Worm (Caenorhabditis elegans) whole organism, young adult: ENCODE data around the gene Y105C5B.9.
"Not testable (repeated sequence)": the region's sequence is repeated elsewhere in the genome, so short reads cannot be mapped to it uniquely, and the experiment has no call there.

Source experiments
- B0336.3 ChIP-seq: fragments of 200-800 bp; sonication (Bioruptor generic); IDR thresholded peaks from 2 replicates; pipeline ENCODE4 v1.3.6; 2022; ENCODE audit warnings: missing genetic modification characterization, missing compliant biosample characterization
- F22D6.2 ChIP-seq: sonication (generic microtip); optimal IDR thresholded peaks from 2 replicates; lab custom pipeline; 2016; ENCODE audit warnings: mild to moderate bottlenecking, missing genetic modification characterization, missing compliant biosample characterization
- F37B4.10 ChIP-seq: fragments of 200-800 bp; sonication (Bioruptor generic); IDR thresholded peaks from 2 replicates; pipeline ENCODE4 v1.3.6; 2022; ENCODE audit warnings: missing genetic modification characterization, missing compliant biosample characterization
- F52B5.7 ChIP-seq: sonication (generic microtip); optimal IDR thresholded peaks from 2 replicates; lab custom pipeline; 2016; ENCODE audit warnings: mild to moderate bottlenecking, missing genetic modification characterization, missing compliant biosample characterization
- K12H6.12 ChIP-seq: fragments of 200-800 bp; sonication (Bioruptor generic); optimal IDR thresholded peaks from 2 replicates; lab custom pipeline; 2018; ENCODE audit warnings: mild to moderate bottlenecking, missing genetic modification characterization, missing compliant biosample characterization
- T26A5.8 ChIP-seq: sonication (generic microtip); optimal IDR thresholded peaks from 2 replicates; lab custom pipeline; 2016; ENCODE audit warnings: missing genetic modification characterization, missing compliant biosample characterization
- Y53F4B.3 ChIP-seq: fragments of 200-800 bp; sonication (Bioruptor generic); IDR thresholded peaks from 2 replicates; pipeline ENCODE4 v1.3.6; 2022; ENCODE audit warnings: missing genetic modification reagents, missing genetic modification characterization, missing compliant biosample characterization
- Y53G8AR.9 ChIP-seq: fragments of 200-800 bp; sonication (Bioruptor generic); conservative IDR thresholded peaks from 2 replicates; pipeline ENCODE4 v1.3.6; 2022; ENCODE audit warnings: missing genetic modification reagents, missing genetic modification characterization, missing compliant biosample characterization
- Y67H2A.10 ChIP-seq: fragments of 200-800 bp; sonication (Bioruptor generic); conservative IDR thresholded peaks from 2 replicates; pipeline ENCODE4 v1.3.6; 2022; ENCODE audit warnings: missing genetic modification reagents, missing genetic modification characterization, missing compliant biosample characterization
- Y79H2A.3 ChIP-seq: fragments of 200-800 bp; sonication (Bioruptor generic); conservative IDR thresholded peaks from 2 replicates; pipeline ENCODE4 v1.3.6; 2022; ENCODE audit warnings: missing genetic modification reagents, missing genetic modification characterization, missing compliant biosample characterization
- ama-1 ChIP-seq, 3 experiments: fragments of 150-350 bp in 1 of 3; sonication (generic microtip) in 2 of 3; optimal IDR thresholded peaks; 2 replicates each; lab custom pipeline; 2014 to 2018; ENCODE audit warnings: missing biosample characterization in 2 of 3, missing genetic modification characterization in 2 of 3, missing genetic modification reagents in 2 of 3
- attf-3 ChIP-seq: fragments of 200-800 bp; sonication (Bioruptor generic); conservative IDR thresholded peaks from 2 replicates; pipeline ENCODE4 v1.3.6; 2022; ENCODE audit warnings: missing genetic modification reagents, missing genetic modification characterization, missing compliant biosample characterization
- attf-6 ChIP-seq: fragments of 200-800 bp; sonication (Bioruptor generic); IDR thresholded peaks from 2 replicates; pipeline ENCODE4 v1.3.6; 2022; ENCODE audit warnings: missing genetic modification reagents, missing genetic modification characterization, missing compliant biosample characterization
- cebp-1 ChIP-seq, 2 experiments: fragments of 200-800 bp in 1 of 2; sonication (Bioruptor generic) in 1 of 2; sonication (generic microtip) in 1 of 2; IDR thresholded peaks in 1 of 2; optimal IDR thresholded peaks in 1 of 2; 2 replicates each; pipeline versions ENCODE4 v1.3.6 to Lab custom; 2017 to 2022; ENCODE audit warnings: missing compliant biosample characterization in 2 of 2, missing genetic modification characterization in 2 of 2, mild to moderate bottlenecking in 1 of 2, missing genetic modification reagents in 1 of 2, moderate library complexity in 1 of 2
- ceh-40 ChIP-seq: fragments of 200-800 bp; sonication (Bioruptor generic); IDR thresholded peaks from 2 replicates; pipeline ENCODE4 v1.3.6; 2022; ENCODE audit warnings: missing genetic modification characterization, missing compliant biosample characterization
- ceh-79 ChIP-seq: sonication (generic microtip); optimal IDR thresholded peaks from 2 replicates; lab custom pipeline; 2017; ENCODE audit warnings: mild to moderate bottlenecking, missing genetic modification characterization, missing compliant biosample characterization
- ceh-91 ChIP-seq: fragments of 200-800 bp; sonication (Bioruptor generic); IDR thresholded peaks from 2 replicates; pipeline ENCODE4 v1.3.6; 2022; ENCODE audit warnings: missing genetic modification reagents, missing genetic modification characterization, missing compliant biosample characterization
- die-1 ChIP-seq: sonication (generic microtip); optimal IDR thresholded peaks from 2 replicates; lab custom pipeline; 2016; ENCODE audit warnings: missing genotype, mild to moderate bottlenecking, missing genetic modification characterization, missing compliant biosample characterization
- dpff-1 ChIP-seq: sonication (generic microtip); optimal IDR thresholded peaks from 2 replicates; lab custom pipeline; 2017; ENCODE audit warnings: mild to moderate bottlenecking, missing genetic modification characterization, missing compliant biosample characterization
- egl-18 ChIP-seq: fragments of 200-800 bp; sonication (Bioruptor generic); IDR thresholded peaks from 2 replicates; pipeline ENCODE4 v1.3.6; 2022; ENCODE audit warnings: missing genetic modification reagents, missing genetic modification characterization, missing compliant biosample characterization
- egl-44 ChIP-seq: fragments of 200-800 bp; sonication (Bioruptor generic); IDR thresholded peaks from 2 replicates; pipeline ENCODE4 v1.3.6; 2022; ENCODE audit warnings: missing genetic modification reagents, missing genetic modification characterization, missing compliant biosample characterization
- egrh-3 ChIP-seq: fragments of 200-800 bp; sonication (Bioruptor generic); IDR thresholded peaks from 2 replicates; pipeline ENCODE4 v1.3.6; 2022; ENCODE audit warnings: missing genetic modification reagents, missing genetic modification characterization, missing compliant biosample characterization
- gei-17 ChIP-seq: fragments of 200-800 bp; sonication (Bioruptor generic); optimal IDR thresholded peaks from 2 replicates; lab custom pipeline; 2018; ENCODE audit warnings: mild to moderate bottlenecking, missing genetic modification characterization, missing compliant biosample characterization
- hsf-1 ChIP-seq: fragments of 200-800 bp; sonication (Bioruptor generic); IDR thresholded peaks from 2 replicates; pipeline ENCODE4 v1.3.6; 2022; ENCODE audit warnings: missing genetic modification reagents, missing genetic modification characterization, missing compliant biosample characterization
- let-526 ChIP-seq: fragments of 200-800 bp; sonication (Bioruptor generic); IDR thresholded peaks from 2 replicates; pipeline ENCODE4 v1.3.6; 2022; ENCODE audit warnings: missing genetic modification reagents, missing genetic modification characterization, missing compliant biosample characterization
- lin-40 ChIP-seq: sonication (generic microtip); optimal IDR thresholded peaks from 2 replicates; lab custom pipeline; 2016; ENCODE audit warnings: missing genetic modification characterization, mild to moderate bottlenecking, missing compliant biosample characterization, missing genotype, missing genetic modification reagents
- lin-54 ChIP-seq: fragments of 200-800 bp; sonication (Bioruptor generic); optimal IDR thresholded peaks from 2 replicates; lab custom pipeline; 2018; ENCODE audit warnings: mild to moderate bottlenecking, missing genetic modification characterization, missing compliant biosample characterization
- lsl-1 ChIP-seq: fragments of 200-800 bp; sonication (Bioruptor generic); optimal IDR thresholded peaks from 2 replicates; lab custom pipeline; 2018; ENCODE audit warnings: mild to moderate bottlenecking, missing genetic modification characterization, moderate library complexity, missing compliant biosample characterization
- madf-3 ChIP-seq: fragments of 200-800 bp; sonication (Bioruptor generic); IDR thresholded peaks from 2 replicates; pipeline ENCODE4 v1.3.6; 2022; ENCODE audit warnings: missing genetic modification reagents, missing genetic modification characterization, missing compliant biosample characterization
- madf-6 ChIP-seq: fragments of 200-800 bp; sonication (Bioruptor generic); IDR thresholded peaks from 2 replicates; pipeline ENCODE4 v1.3.6; 2022; ENCODE audit warnings: missing genetic modification reagents, missing genetic modification characterization, missing compliant biosample characterization
- nfya-2 ChIP-seq: fragments of 200-800 bp; sonication (Bioruptor generic); IDR thresholded peaks from 2 replicates; pipeline ENCODE4 v1.3.6; 2022; ENCODE audit warnings: missing genetic modification reagents, missing genetic modification characterization, missing compliant biosample characterization
- nhr-179 ChIP-seq: sonication (generic microtip); optimal IDR thresholded peaks from 2 replicates; lab custom pipeline; 2016; ENCODE audit warnings: mild to moderate bottlenecking, missing genetic modification characterization, missing compliant biosample characterization
- rcor-1 ChIP-seq: fragments of 200-800 bp; sonication (Bioruptor generic); IDR thresholded peaks from 2 replicates; pipeline ENCODE4 v1.3.6; 2022; ENCODE audit warnings: missing genetic modification reagents, missing genetic modification characterization, missing compliant biosample characterization
- rec-8 ChIP-seq, 2 experiments: sonication (generic microtip); optimal IDR thresholded peaks; 2 replicates each; lab custom pipeline; 2016; ENCODE audit warnings: mild to moderate bottlenecking in 2 of 2, missing genetic modification characterization in 2 of 2, missing genetic modification reagents in 2 of 2, missing genotype in 2 of 2, missing biosample characterization in 1 of 2, missing compliant biosample characterization in 1 of 2, moderate library complexity in 1 of 2
- rpc-1 ChIP-seq, 2 experiments: fragments of 150-350 bp in 1 of 2; sonication (generic microtip) in 1 of 2; optimal IDR thresholded peaks; 2 replicates each; lab custom pipeline; 2014 to 2018; ENCODE audit warnings: missing biosample characterization in 1 of 2, missing genetic modification characterization in 1 of 2, missing genetic modification reagents in 1 of 2, missing genotype in 1 of 2
- snpc-1.3 ChIP-seq: sonication (generic microtip); optimal IDR thresholded peaks from 2 replicates; lab custom pipeline; 2017; ENCODE audit warnings: missing genetic modification characterization, mild to moderate bottlenecking, missing compliant biosample characterization, antibody characterized with exemption, moderate library complexity, missing genotype, missing genetic modification reagents; ENCODE audit not compliant: insufficient read depth
- snpc-4 ChIP-seq, 5 experiments: fragments of 150-350 bp in 1 of 5; sonication (generic microtip) in 4 of 5; optimal IDR thresholded peaks; 2 replicates each; lab custom pipeline; 2014 to 2018; ENCODE audit warnings: missing genetic modification characterization in 5 of 5, missing biosample characterization in 3 of 5, antibody characterized with exemption in 2 of 5, mild to moderate bottlenecking in 2 of 5, missing compliant biosample characterization in 2 of 5, missing genotype in 2 of 5, moderate library complexity in 2 of 5, missing genetic modification reagents in 1 of 5
- sptf-2 ChIP-seq: fragments of 200-800 bp; sonication (Bioruptor generic); optimal IDR thresholded peaks from 2 replicates; lab custom pipeline; 2018; ENCODE audit warnings: mild to moderate bottlenecking, missing genetic modification characterization, missing compliant biosample characterization
- ztf-25 ChIP-seq: fragments of 200-800 bp; sonication (Bioruptor generic); IDR thresholded peaks from 2 replicates; pipeline ENCODE4 v1.3.6; 2022; ENCODE audit warnings: missing genetic modification reagents, missing genetic modification characterization, missing compliant biosample characterization
- ztf-6 ChIP-seq: fragments of 200-800 bp; sonication (Bioruptor generic); IDR thresholded peaks from 2 replicates; pipeline ENCODE4 v1.3.6; 2022; ENCODE audit warnings: missing genetic modification reagents, missing genetic modification characterization, missing compliant biosample characterization

The Y105C5B.9 gene

DNA sequence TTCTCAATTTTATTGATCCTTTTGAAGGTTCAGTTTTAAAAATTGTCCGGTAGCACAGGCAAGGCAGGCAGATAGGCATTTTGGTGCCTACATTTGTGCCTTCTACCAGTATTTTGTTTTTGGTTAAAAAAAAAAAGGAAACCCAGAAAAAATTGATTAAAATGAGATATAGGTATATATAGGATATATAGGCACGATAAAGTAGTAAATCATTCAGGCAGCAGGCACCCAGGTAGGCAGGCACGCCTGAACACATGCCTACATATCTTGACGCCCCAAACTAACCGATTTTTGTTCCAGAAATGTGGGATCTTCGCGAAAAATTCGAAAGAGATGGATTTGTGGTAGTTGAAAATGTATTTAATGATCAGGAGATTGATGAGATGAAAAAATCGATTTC, at the start of gene Y105C5B.9:
Gene Y105C5B.9 (plus strand): TSS at position 301 of the 400 bp plus-strand sequence.
- TF ChIP-seq F37B4.10 (GFP tag; lab: Robert Waterston, UW) (no peak), rcor-1 (GFP tag; lab: Robert Waterston, UW) (no peak), rpc-1 (optimal IDR thresholded peaks at IDR 0.05; lab: Kevin White, UChicago) (no peak), rpc-1 (tag; optimal IDR thresholded peaks at IDR 0.05; lab: Kevin White, UChicago) (no peak), T26A5.8 (no peak), sptf-2 (no peak), egl-18 (GFP tag; lab: Robert Waterston, UW) (no peak), hsf-1 (GFP tag; lab: Robert Waterston, UW) (no peak), lin-40 (tag; lab: Kevin White, UChicago) (no peak), gei-17 (GFP tag; lab: Kevin White, UChicago) (no peak), K12H6.12 (tag; lab: Kevin White, UChicago) (no peak), B0336.3 (no peak), ztf-6 (GFP tag; lab: Robert Waterston, UW) (no peak), attf-3 (GFP tag; lab: Robert Waterston, UW) (no peak), egrh-3 (GFP tag; lab: Robert Waterston, UW) (no peak), rec-8 (tag; optimal IDR thresholded peaks at IDR 0.05; lab: Kevin White, UChicago) (no peak), ama-1 (optimal IDR thresholded peaks at IDR 0.05; lab: Kevin White, UChicago) (no peak), ama-1 (GFP tag; optimal IDR thresholded peaks at IDR 0.05; lab: Kevin White, UChicago) (no peak), lin-54 (GFP tag; lab: Kevin White, UChicago) (no peak), die-1 (tag; lab: Kevin White, UChicago) (no peak), ceh-79 (tag; lab: Kevin White, UChicago) (no peak), nhr-179 (tag; lab: Kevin White, UChicago) (no peak)

DNA sequence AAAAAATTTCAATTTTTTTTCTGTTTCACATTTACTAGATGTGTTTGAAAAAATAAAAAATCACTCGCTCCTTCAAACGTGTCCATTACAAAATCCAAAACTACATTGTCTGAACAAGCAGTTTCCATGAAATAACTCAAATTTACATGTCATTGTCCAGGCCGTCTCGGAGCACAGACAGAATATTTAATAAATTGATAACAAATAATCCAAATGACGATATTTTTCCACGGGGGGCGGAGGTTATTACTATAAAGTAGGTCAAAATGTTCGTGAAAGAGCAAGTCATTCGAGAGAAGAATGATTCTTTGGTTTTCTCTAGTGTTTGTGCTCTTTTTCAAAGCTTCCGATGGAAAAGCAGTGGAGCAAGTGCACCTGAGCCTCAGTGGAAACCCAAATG, 46.5 kb upstream of the Y105C5B.9 start, which contains the start of gene Y105C5B.3:
Gene Y105C5B.3 (plus strand): TSS at position 301 of the 400 bp plus-strand sequence.
- TF ChIP-seq gei-17 (GFP tag; lab: Kevin White, UChicago) = no peak
- no peak for TF ChIP-seq snpc-4 (GFP tag; optimal IDR thresholded peaks at IDR 0.05; lab: Kevin White, UChicago)
- peak in 1 of 4 experiments; percentile 12 for TF ChIP-seq snpc-4 (tag; optimal IDR thresholded peaks at IDR 0.05; lab: Kevin White, UChicago)
- TF ChIP-seq, all 124 proteins: peak for 1

DNA sequence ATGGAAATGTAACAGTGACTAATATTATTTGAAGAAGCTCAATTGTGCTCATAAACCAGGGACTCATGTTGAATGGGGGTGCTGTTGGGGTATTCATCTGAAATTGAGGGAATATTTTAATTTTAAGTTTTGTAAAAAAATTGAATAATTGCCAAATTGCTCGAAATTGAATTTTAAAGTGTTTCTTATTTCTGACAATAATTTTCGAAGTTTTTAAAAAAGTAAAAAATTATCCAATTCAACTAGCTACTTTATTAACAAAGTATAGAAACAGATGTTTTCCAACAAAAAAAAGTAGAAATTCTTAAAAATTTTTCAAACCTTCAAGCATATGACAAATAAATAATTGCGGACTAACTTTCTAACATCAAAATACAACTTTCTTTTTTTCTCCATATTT, 36.2 kb upstream of the Y105C5B.9 start, which contains the start of gene srv-14:
Gene srv-14 (minus strand): TSS at position 101 of the 400 bp plus-strand sequence.
- TF ChIP-seq ceh-40 (no peak), egrh-3 (GFP tag; lab: Robert Waterston, UW) (no peak), ceh-91 (GFP tag; lab: Robert Waterston, UW) (no peak), let-526 (GFP tag; lab: Robert Waterston, UW) (no peak), lsl-1 (GFP tag; lab: Kevin White, UChicago) (no peak), F22D6.2 (tag; lab: Kevin White, UChicago) (no peak), dpff-1 (no peak), F52B5.7 (no peak)
- TF ChIP-seq, all 124 proteins: peak for 0

DNA sequence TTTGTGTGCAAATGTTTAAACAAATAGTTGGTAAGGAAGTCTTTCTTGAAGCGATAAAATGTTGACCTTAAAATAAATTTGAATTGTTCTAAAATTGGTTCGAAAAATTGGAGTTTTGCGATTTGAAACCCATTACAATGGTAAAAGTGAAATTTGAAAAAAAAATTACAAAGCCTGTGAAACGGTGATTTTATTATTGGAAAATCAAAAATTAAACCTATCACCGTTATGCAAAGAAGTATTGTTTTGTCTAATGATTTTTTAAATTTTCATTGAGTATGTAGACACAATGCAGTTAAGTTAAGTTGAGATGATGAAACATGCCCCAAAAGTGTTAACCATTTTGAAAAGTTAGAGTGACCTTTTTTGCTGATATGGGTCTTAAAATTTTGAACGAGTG, 35.6 kb upstream of the Y105C5B.9 start:
- TF ChIP-seq snpc-1.3 (no peak), snpc-4 (GFP tag; optimal IDR thresholded peaks at IDR 0.05; lab: Kevin White, UChicago) (no peak), snpc-4 (tag; optimal IDR thresholded peaks at IDR 0.05; lab: Kevin White, UChicago) (peak in 1 of 4 experiments; percentile 7), attf-6 (GFP tag; lab: Robert Waterston, UW) (peak; percentile 62; the same call in 1 of the 2 replicates)

DNA sequence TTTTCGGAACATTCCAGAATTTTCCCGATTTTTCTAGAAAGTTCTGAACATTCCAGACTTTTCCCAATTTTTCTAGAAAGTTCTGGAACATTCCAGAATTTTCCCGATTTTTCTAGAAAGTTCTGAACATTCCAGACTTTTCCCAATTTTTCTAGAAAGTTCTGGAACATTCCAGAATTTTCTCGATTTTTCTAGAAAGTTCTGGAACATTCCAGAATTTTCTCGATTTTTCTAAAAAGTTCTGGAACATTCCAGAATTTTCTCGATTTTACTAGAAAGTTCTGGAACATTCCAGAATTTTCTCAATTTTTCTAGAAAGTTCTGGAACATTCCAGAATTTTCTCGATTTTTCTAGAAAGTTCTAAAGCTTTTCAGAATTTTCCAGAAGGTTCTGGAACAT, 34.5 kb upstream of the Y105C5B.9 start:
- peak; percentile 81 for TF ChIP-seq attf-3 (GFP tag; lab: Robert Waterston, UW)
- peak; percentile 98 for TF ChIP-seq Y53G8AR.9 (GFP tag; lab: Robert Waterston, UW)
- peak; percentile 98; the same call in 1 of the 2 replicates for TF ChIP-seq egl-18 (GFP tag; lab: Robert Waterston, UW)
- peak; percentile 96 for TF ChIP-seq madf-3 (GFP tag; lab: Robert Waterston, UW)
- TF ChIP-seq ztf-25 (GFP tag; lab: Robert Waterston, UW) = peak; percentile 97
- peak; percentile 100 for TF ChIP-seq Y79H2A.3
- TF ChIP-seq madf-6 (GFP tag; lab: Robert Waterston, UW) = peak; percentile 93
- peak; percentile 98 for TF ChIP-seq Y53F4B.3
- TF ChIP-seq Y67H2A.10 (GFP tag; lab: Robert Waterston, UW) = peak; percentile 99
- peak; percentile 95 for TF ChIP-seq nfya-2 (GFP tag; lab: Robert Waterston, UW)
- peak; percentile 92 for TF ChIP-seq cebp-1 (GFP tag; IDR thresholded peaks at IDR 0.05; lab: Robert Waterston, UW)
- TF ChIP-seq cebp-1 (tag; optimal IDR thresholded peaks at IDR 0.05; lab: Kevin White, UChicago) = not testable (repeated sequence)
- TF ChIP-seq egl-44 (GFP tag; lab: Robert Waterston, UW) = peak; percentile 95; the same call in 1 of the 2 replicates
